Worm (Caenorhabditis elegans) whole organism, late embryonic: Measurements from ENCODE around the gene srh-245.

Source experiments
- C08G9.2 ChIP-seq: sonication (generic microtip); optimal IDR thresholded peaks from 2 replicates; lab custom pipeline; 2016; ENCODE audit warnings: mild to moderate bottlenecking, missing genetic modification characterization, moderate library complexity, missing compliant biosample characterization
- C38D4.7 ChIP-seq: fragments of 200-800 bp; sonication (Bioruptor generic); optimal IDR thresholded peaks from 2 replicates; lab custom pipeline; 2018; ENCODE audit warnings: mild to moderate bottlenecking, missing genetic modification characterization, moderate library complexity, missing compliant biosample characterization
- ceh-9 ChIP-seq: sonication (generic microtip); optimal IDR thresholded peaks from 2 replicates; lab custom pipeline; 2016; ENCODE audit warnings: mild to moderate bottlenecking, missing genetic modification characterization, inconsistent platforms, missing compliant biosample characterization
- fkh-10 ChIP-seq: fragments of 150-350 bp; optimal IDR thresholded peaks from 2 replicates; lab custom pipeline; 2014; ENCODE audit warnings: missing biosample characterization, missing genetic modification reagents, missing genetic modification characterization
- fkh-6 ChIP-seq: sonication (generic microtip); optimal IDR thresholded peaks from 2 replicates; lab custom pipeline; 2016; ENCODE audit warnings: missing genetic modification characterization, missing compliant biosample characterization
- hlh-13 ChIP-seq: fragments of 200-800 bp; sonication (Bioruptor generic); optimal IDR thresholded peaks from 2 replicates; lab custom pipeline; 2018; ENCODE audit warnings: mild to moderate bottlenecking, missing genetic modification characterization, missing compliant biosample characterization
- hlh-8 ChIP-seq: sonication (generic microtip); optimal IDR thresholded peaks from 2 replicates; lab custom pipeline; 2016; ENCODE audit warnings: missing genotype, missing genetic modification characterization, missing compliant biosample characterization
- nhr-11 ChIP-seq: fragments of 150-350 bp; optimal IDR thresholded peaks from 2 replicates; lab custom pipeline; 2014; ENCODE audit warnings: missing biosample characterization, missing genetic modification characterization
- nhr-232 ChIP-seq: sonication (generic microtip); optimal IDR thresholded peaks from 2 replicates; lab custom pipeline; 2016; ENCODE audit warnings: missing genetic modification characterization, missing compliant biosample characterization
- pqm-1 ChIP-seq: sonication (generic microtip); optimal IDR thresholded peaks from 2 replicates; lab custom pipeline; 2016; ENCODE audit warnings: missing genetic modification characterization, missing compliant biosample characterization
- tbx-7 ChIP-seq: sonication (generic microtip); optimal IDR thresholded peaks from 2 replicates; lab custom pipeline; 2016; ENCODE audit warnings: missing genotype, missing genetic modification characterization, missing compliant biosample characterization
- ttx-3 ChIP-seq: sonication (generic microtip); optimal IDR thresholded peaks from 2 replicates; lab custom pipeline; 2016; ENCODE audit warnings: missing genetic modification reagents, missing genetic modification characterization, missing compliant biosample characterization

DNA sequence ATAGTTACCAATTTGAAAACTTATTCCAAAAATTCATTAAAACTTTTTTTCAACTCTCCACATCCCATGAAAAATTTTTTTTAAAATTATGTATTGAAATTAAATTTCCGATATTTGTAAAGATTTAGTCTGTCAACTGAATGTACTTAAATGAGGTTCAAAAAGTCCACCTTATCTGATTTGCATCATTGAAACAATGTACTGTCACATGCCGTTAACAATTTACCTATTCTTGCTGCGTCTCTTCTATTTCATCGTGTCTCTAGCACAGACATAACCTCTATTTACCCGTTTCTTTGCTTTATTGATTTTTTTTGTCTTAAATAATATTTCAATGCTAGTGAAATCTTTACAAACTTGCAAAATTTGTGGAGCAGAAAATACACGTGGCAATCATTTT is 45.5 kb downstream of the srh-245 start, which contains the start of gene nhr-90:
- TF ChIP-seq tbx-7, result no peak
- no peak for TF ChIP-seq fkh-10 (GFP tag; lab: Kevin White, UChicago)
- no peak for TF ChIP-seq hlh-8
- no peak for TF ChIP-seq nhr-11 (tag; lab: Kevin White, UChicago)
- no peak for TF ChIP-seq fkh-6
- no peak for TF ChIP-seq C08G9.2 (tag; lab: Kevin White, UChicago)
- no peak for TF ChIP-seq ceh-9 (tag; lab: Kevin White, UChicago)
- TF ChIP-seq hlh-13, result no peak
- TF ChIP-seq C38D4.7 (GFP tag; lab: Kevin White, UChicago), result no peak
- TF ChIP-seq nhr-232 (tag; lab: Kevin White, UChicago), result no peak
- no peak for TF ChIP-seq pqm-1 (tag; lab: Kevin White, UChicago)
- TF ChIP-seq ttx-3 (tag; lab: Kevin White, UChicago), result no peak
